Worm (Caenorhabditis elegans): ENCODE results near the gene kat-1.

The kat-1 gene

DNA sequence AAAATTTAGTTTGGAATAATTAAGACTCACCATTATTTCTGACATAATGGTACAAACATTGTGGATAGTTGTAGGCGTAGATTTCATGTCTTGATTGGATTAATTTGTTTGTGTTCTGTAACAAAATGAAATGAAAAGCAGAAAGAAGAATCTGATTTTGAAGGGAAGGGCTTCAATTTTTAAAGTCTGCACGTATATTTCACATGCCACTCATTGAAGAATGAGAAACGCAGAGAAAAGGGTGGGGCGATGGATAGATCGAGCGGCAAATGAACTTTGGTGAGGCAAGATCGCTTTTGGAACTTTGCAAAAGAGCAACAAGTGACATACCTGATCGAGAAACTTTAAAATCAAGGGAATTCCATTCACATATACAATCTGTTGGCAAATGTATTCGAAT lies 28.7 kb downstream of the kat-1 start:
- TF ChIP-seq lin-15B (tag; optimal IDR thresholded peaks at IDR 0.05): peak; percentile 6
- no peak for TF ChIP-seq ama-1 (optimal IDR thresholded peaks at IDR 0.05)
- TF ChIP-seq nhr-25 (tag; optimal IDR thresholded peaks at IDR 0.05): peak; percentile 2

DNA sequence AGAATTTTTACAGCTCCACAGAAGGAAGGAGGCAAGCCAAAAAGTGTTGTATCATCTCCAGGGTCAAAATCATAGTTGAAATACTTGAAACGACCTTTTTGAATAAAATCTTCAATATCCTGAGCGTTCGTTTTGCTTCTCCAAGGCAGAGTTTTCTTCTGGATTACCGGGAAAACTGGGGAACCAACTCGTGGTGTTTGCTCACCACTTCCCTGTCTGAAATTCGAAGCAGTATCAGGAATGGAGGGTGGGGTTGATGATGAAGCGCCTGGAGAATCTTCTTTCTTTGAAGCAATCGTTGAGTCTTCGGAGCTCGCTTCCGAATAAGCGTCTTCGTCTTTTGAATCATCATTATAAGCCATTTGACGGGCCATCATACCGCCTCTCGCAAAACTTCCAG lies 29.5 kb downstream of the kat-1 start:
- TF ChIP-seq nhr-23 (tag; optimal IDR thresholded peaks at IDR 0.05): no peak
- no peak for TF ChIP-seq egl-27 (tag; optimal IDR thresholded peaks at IDR 0.05)
- no peak for TF ChIP-seq ama-1 (optimal IDR thresholded peaks at IDR 0.05)
- TF ChIP-seq nhr-43 (tag; optimal IDR thresholded peaks at IDR 0.05; ENCODE audit: poor library complexity, severe bottlenecking): no peak

DNA sequence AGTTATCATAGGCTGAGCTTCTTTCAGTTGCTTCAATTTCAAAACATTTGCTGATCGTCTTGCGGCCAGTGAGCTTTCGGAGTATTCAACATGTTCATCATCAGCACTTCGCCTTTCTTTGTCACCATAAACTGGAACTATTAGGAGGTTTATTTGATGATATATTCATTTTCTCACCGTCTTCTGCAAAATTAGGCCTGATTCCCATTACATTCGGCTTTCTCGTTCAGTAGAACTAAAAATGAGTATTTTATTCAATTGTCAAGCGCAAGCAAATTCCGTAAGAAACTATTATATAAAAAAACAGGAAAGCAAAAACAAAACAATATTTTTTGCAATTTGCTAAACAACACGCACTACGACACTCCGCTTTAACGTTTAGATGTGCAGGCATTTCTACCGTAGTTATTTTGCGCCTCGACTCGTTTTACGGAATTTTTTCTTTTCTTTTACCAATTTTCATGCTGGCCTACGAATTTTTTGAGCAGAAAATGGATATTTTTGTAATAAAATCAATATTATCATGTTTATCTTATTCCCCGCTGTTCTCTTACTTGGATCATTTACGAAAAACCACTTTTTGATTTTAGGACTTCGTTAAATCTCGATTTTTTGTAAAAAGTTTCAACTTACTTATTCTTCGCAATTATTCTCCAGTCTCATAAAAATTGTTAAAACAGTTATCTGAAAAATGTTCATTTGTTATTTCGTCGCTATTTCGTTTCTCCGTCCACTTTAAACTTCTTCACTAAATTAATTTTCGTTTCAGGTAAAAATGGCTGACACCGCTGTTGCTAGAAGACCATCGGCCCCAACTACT lies 31.4 kb downstream of the kat-1 start, which contains the start of the genes farl-11 and rpl-33:
farl-11 (minus strand) TSS at position 242 of the 820 bp plus-strand sequence.
rpl-33 (plus strand) TSS at position 770 of the 820 bp plus-strand sequence.
- no peak for TF ChIP-seq ztf-11 (tag; optimal IDR thresholded peaks at IDR 0.05)
- no peak for TF ChIP-seq ceh-9 (tag; optimal IDR thresholded peaks at IDR 0.05)
- TF ChIP-seq ceh-82 (tag; optimal IDR thresholded peaks at IDR 0.05): no peak
- peak; percentile 39 for TF ChIP-seq fkh-10 (GFP tag; optimal IDR thresholded peaks at IDR 0.05)
- peak; percentile 84 for TF ChIP-seq lin-39 (tag; optimal IDR thresholded peaks at IDR 0.05)
- TF ChIP-seq nhr-12 (tag; optimal IDR thresholded peaks at IDR 0.05): no peak
- peak; percentile 46 for TF ChIP-seq ama-1 (optimal IDR thresholded peaks at IDR 0.05)
- peak; percentile 41 for TF ChIP-seq elt-2 (tag; optimal IDR thresholded peaks at IDR 0.05)
- peak; percentile 24 for TF ChIP-seq hmg-11 (tag; optimal IDR thresholded peaks at IDR 0.05)
- TF ChIP-seq fos-1 (tag; optimal IDR thresholded peaks at IDR 0.05): no peak
- TF ChIP-seq ztf-4 (tag; optimal IDR thresholded peaks at IDR 0.05): no peak
- peak; percentile 98 for TF ChIP-seq pha-4 (tag; optimal IDR thresholded peaks at IDR 0.05)
- TF ChIP-seq nhr-23 (tag; optimal IDR thresholded peaks at IDR 0.05): peak; percentile 93
- no peak for TF ChIP-seq nhr-77 (tag; optimal IDR thresholded peaks at IDR 0.05)
- no peak for TF ChIP-seq mdl-1 (tag; optimal IDR thresholded peaks at IDR 0.05)
- peak; percentile 81 for TF ChIP-seq ZK546.5 (tag; optimal IDR thresholded peaks at IDR 0.05)
- peak; percentile 52 for TF ChIP-seq nhr-43 (tag; optimal IDR thresholded peaks at IDR 0.05; ENCODE audit: poor library complexity, severe bottlenecking)
- TF ChIP-seq zag-1 (tag; optimal IDR thresholded peaks at IDR 0.05): no peak
- TF ChIP-seq nhr-11 (tag; optimal IDR thresholded peaks at IDR 0.05): peak; percentile 25
- no peak for TF ChIP-seq sea-2 (GFP tag; optimal IDR thresholded peaks at IDR 0.05)
- TF ChIP-seq tbx-2 (tag; optimal IDR thresholded peaks at IDR 0.05): no peak
- peak; percentile 79 for TF ChIP-seq R02D3.7 (tag; optimal IDR thresholded peaks at IDR 0.05)
- peak; percentile 36 for TF ChIP-seq skn-1 (tag; optimal IDR thresholded peaks at IDR 0.05)
- TF ChIP-seq nhr-67 (tag; optimal IDR thresholded peaks at IDR 0.05): no peak
- no peak for TF ChIP-seq snpc-4 (tag; optimal IDR thresholded peaks at IDR 0.05)
- TF ChIP-seq ceh-28 (tag; optimal IDR thresholded peaks at IDR 0.05): peak; percentile 38
- TF ChIP-seq lsy-12 (tag; optimal IDR thresholded peaks at IDR 0.05): peak; percentile 21
- peak; percentile 68 for TF ChIP-seq jun-1 (tag; optimal IDR thresholded peaks at IDR 0.05)
- TF ChIP-seq nhr-76 (tag; optimal IDR thresholded peaks at IDR 0.05): peak; percentile 16
- no peak for TF ChIP-seq nhr-28 (tag; optimal IDR thresholded peaks at IDR 0.05)
- TF ChIP-seq pqm-1 (tag; optimal IDR thresholded peaks at IDR 0.05): peak; percentile 73
- peak; percentile 90 for TF ChIP-seq nhr-25 (tag; optimal IDR thresholded peaks at IDR 0.05)
- no peak for TF ChIP-seq egl-27 (tag; optimal IDR thresholded peaks at IDR 0.05)
- TF ChIP-seq elt-1 (tag; optimal IDR thresholded peaks at IDR 0.05): no peak
- no peak for TF ChIP-seq eor-1 (tag; optimal IDR thresholded peaks at IDR 0.05)
- no peak for TF ChIP-seq daf-12 (tag; optimal IDR thresholded peaks at IDR 0.05)
- TF ChIP-seq nfya-1 (tag; optimal IDR thresholded peaks at IDR 0.05; ENCODE audit: insufficient read depth): peak; percentile 97
- TF ChIP-seq lin-15B (tag; optimal IDR thresholded peaks at IDR 0.05): peak; percentile 100
- TF ChIP-seq unc-39 (tag; optimal IDR thresholded peaks at IDR 0.05): no peak
- peak; percentile 86 for TF ChIP-seq egl-5 (tag; optimal IDR thresholded peaks at IDR 0.05)
- no peak for TF ChIP-seq ceh-16 (tag; optimal IDR thresholded peaks at IDR 0.05)

All from whole organism, L3 larva.